Fruit fly (Drosophila melanogaster) whole organism, pupa: ENCODE measurements around the gene CG14190.

Experiments
- CG10348 ChIP-seq: fragments of 200-800 bp; sonication (Bioruptor generic); IDR thresholded peaks from 2 replicates; pipeline ENCODE4 v1.3.6; 2022; ENCODE audit warnings: missing biosample characterization, missing genetic modification characterization
- CG14655 ChIP-seq: fragments of 200-800 bp; sonication (Bioruptor generic); optimal IDR thresholded peaks from 3 replicates; lab custom pipeline; 2017; ENCODE audit warnings: mild to moderate bottlenecking, missing biosample characterization, missing genetic modification reagents, missing genetic modification characterization
- CG17806 ChIP-seq: fragments of 200-800 bp; sonication (Bioruptor generic); optimal IDR thresholded peaks from 2 replicates; lab custom pipeline; 2018; ENCODE audit warnings: missing biosample characterization, mild to moderate bottlenecking, missing genetic modification characterization, moderate library complexity
- CG8301 ChIP-seq: fragments of 200-800 bp; sonication (Bioruptor generic); optimal IDR thresholded peaks from 2 replicates; lab custom pipeline; 2018; ENCODE audit warnings: missing biosample characterization, mild to moderate bottlenecking, missing genetic modification characterization
- Ets98B ChIP-seq: fragments of 200-800 bp; sonication (Bioruptor generic); IDR thresholded peaks from 2 replicates; pipeline ENCODE4 v1.3.6; 2022; ENCODE audit warnings: missing biosample characterization, missing genetic modification characterization
- Pif1A ChIP-seq: fragments of 200-800 bp; sonication (Bioruptor generic); optimal IDR thresholded peaks from 3 replicates; lab custom pipeline; 2016; ENCODE audit warnings: missing biosample characterization, missing genetic modification characterization
- Pif1B ChIP-seq: fragments of 200-800 bp; sonication (Bioruptor generic); optimal IDR thresholded peaks from 3 replicates; lab custom pipeline; 2016; ENCODE audit warnings: missing biosample characterization, missing genetic modification characterization
- fd96Ca ChIP-seq: fragments of 200-800 bp; sonication (Bioruptor generic); IDR thresholded peaks from 3 replicates; pipeline ENCODE4 v1.3.6; 2022; ENCODE audit warnings: missing biosample characterization, missing genetic modification characterization
- gl ChIP-seq: fragments of 200-800 bp; sonication (Bioruptor generic); optimal IDR thresholded peaks from 2 replicates; lab custom pipeline; 2018; ENCODE audit warnings: missing biosample characterization, mild to moderate bottlenecking, missing genetic modification characterization

DNA sequence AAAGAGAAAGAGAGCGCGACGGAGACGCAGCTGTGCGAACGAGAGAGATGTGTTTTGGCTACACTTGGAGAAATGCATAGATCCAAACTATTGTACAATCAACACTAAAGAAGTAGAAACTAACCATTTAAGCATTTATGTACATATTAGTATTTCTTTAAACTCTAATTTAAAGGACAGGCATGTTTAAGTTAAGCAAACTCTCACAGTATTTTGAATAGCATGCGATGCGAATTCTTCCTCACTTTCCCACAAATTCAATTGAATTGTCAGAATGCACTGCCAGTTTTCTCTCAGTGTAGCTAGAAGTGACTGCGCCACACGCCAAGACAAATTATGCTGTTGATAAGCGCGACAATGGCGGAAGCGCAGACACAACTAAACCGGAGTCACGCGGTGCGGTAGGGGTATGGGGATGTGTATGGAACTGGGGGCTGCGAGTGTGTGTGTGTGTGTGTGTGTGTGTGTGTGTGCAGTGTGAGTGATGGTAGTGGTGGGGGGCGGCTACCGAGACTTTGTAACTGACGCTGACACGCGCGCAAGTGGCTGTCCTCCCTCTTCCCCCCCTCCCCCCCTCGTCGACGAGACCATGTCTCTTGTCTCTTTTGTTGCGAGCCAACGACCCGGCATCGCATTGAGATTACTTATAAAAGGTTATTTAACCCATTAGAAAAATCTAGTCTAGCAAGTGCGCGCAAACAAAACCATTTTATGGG is 50.3 kb downstream of the CG14190 start:
- no peak for TF ChIP-seq Pif1B (GFP tag; lab: Kevin White, UChicago)
- peak; percentile 50; the same call in 1 of the 3 replicates for TF ChIP-seq fd96Ca (GFP tag; lab: Robert Waterston, UW)
- TF ChIP-seq CG14655 (GFP tag; lab: Kevin White, UChicago) = peak; percentile 70
- no peak for TF ChIP-seq Ets98B (GFP tag; lab: Robert Waterston, UW)
- peak; percentile 9 for TF ChIP-seq Pif1A (GFP tag; lab: Kevin White, UChicago)
- TF ChIP-seq CG8301 (tag; lab: Kevin White, UChicago) = peak; percentile 65
- TF ChIP-seq CG10348 = no peak
- no peak for TF ChIP-seq CG17806
- no peak for TF ChIP-seq gl (tag; lab: Kevin White, UChicago)
